Worm (Caenorhabditis elegans): ENCODE data around the gene srh-290.

Gene srh-290

ce11 chrV:17790191-17790590, at the start of gene srh-290:
srh-290 (plus strand) TSS chrV:17790491.
- TF ChIP-seq nhr-23 (tag; optimal IDR thresholded peaks at IDR 0.05) (no peak), ZK546.5 (tag; optimal IDR thresholded peaks at IDR 0.05) (no peak), crh-2 (tag; optimal IDR thresholded peaks at IDR 0.05) (no peak), elt-1 (tag; optimal IDR thresholded peaks at IDR 0.05) (no peak), gmeb-1 (tag; optimal IDR thresholded peaks at IDR 0.05) (no peak), nhr-77 (tag; optimal IDR thresholded peaks at IDR 0.05) (no peak), nhr-25 (tag; optimal IDR thresholded peaks at IDR 0.05) (no peak), lin-13 (GFP tag; optimal IDR thresholded peaks at IDR 0.05) (no peak), elt-3 (tag; optimal IDR thresholded peaks at IDR 0.05) (no peak), lsy-2 (tag; optimal IDR thresholded peaks at IDR 0.05) (no peak), nhr-6 (tag; optimal IDR thresholded peaks at IDR 0.05) (no peak), unc-55 (GFP tag; optimal IDR thresholded peaks at IDR 0.05) (no peak), Y55F3AM.14 (GFP tag; optimal IDR thresholded peaks at IDR 0.05) (no peak), zag-1 (tag; optimal IDR thresholded peaks at IDR 0.05) (no peak), mab-5 (tag; optimal IDR thresholded peaks at IDR 0.05) (no peak), ztf-1 (GFP tag; conservative IDR thresholded peaks at IDR 0.05) (no peak), ama-1 (optimal IDR thresholded peaks at IDR 0.05) (no peak), unc-62 (GFP tag; optimal IDR thresholded peaks at IDR 0.05) (no peak)

ce11 chrV:17743802-17744201, 46.5 kb upstream of the srh-290 start:
- no peak for TF ChIP-seq aly-2 (tag; optimal IDR thresholded peaks at IDR 0.05)
- TF ChIP-seq lin-39 (tag; optimal IDR thresholded peaks at IDR 0.05): no peak
- no peak for TF ChIP-seq ceh-82 (tag; optimal IDR thresholded peaks at IDR 0.05)
- TF ChIP-seq lin-13 (GFP tag; optimal IDR thresholded peaks at IDR 0.05): no peak
- no peak for TF ChIP-seq fos-1 (tag; optimal IDR thresholded peaks at IDR 0.05)
- no peak for TF ChIP-seq snpc-4 (tag; optimal IDR thresholded peaks at IDR 0.05)
- no peak for TF ChIP-seq dmd-4 (tag; optimal IDR thresholded peaks at IDR 0.05)
- no peak for TF ChIP-seq nhr-10 (tag; optimal IDR thresholded peaks at IDR 0.05)
- TF ChIP-seq zag-1 (tag; optimal IDR thresholded peaks at IDR 0.05): no peak
- no peak for TF ChIP-seq sem-4 (tag; optimal IDR thresholded peaks at IDR 0.05)
- no peak for TF ChIP-seq F13H6.1 (tag; optimal IDR thresholded peaks at IDR 0.05)

- TF ChIP-seq gmeb-1 (tag; optimal IDR thresholded peaks at IDR 0.05) (no peak), elt-1 (tag; optimal IDR thresholded peaks at IDR 0.05) (no peak), egl-27 (tag; optimal IDR thresholded peaks at IDR 0.05) (no peak), nhr-129 (tag; optimal IDR thresholded peaks at IDR 0.05) (no peak), ztf-1 (GFP tag; conservative IDR thresholded peaks at IDR 0.05) (no peak), nhr-11 (tag; optimal IDR thresholded peaks at IDR 0.05) (no peak), snpc-4 (tag; optimal IDR thresholded peaks at IDR 0.05) (no peak), sem-4 (tag; optimal IDR thresholded peaks at IDR 0.05) (no peak), blmp-1 (tag; optimal IDR thresholded peaks at IDR 0.05; ENCODE audit: insufficient read depth) (no peak), lin-11 (tag; optimal IDR thresholded peaks at IDR 0.05) (no peak), unc-55 (GFP tag; optimal IDR thresholded peaks at IDR 0.05) (no peak), aly-2 (tag; optimal IDR thresholded peaks at IDR 0.05) (no peak), elt-3 (tag; optimal IDR thresholded peaks at IDR 0.05) (no peak), R02D3.7 (tag; optimal IDR thresholded peaks at IDR 0.05) (no peak), ztf-11 (tag; optimal IDR thresholded peaks at IDR 0.05) (no peak)
Measured at ce11 chrV:17746959-17747358, 43.3 kb upstream of the srh-290 start, which contains the start of gene twk-36. twk-36 (minus strand) TSS chrV:17747059.

ce11 chrV:17749181-17749580, 41.1 kb upstream of the srh-290 start, which contains the start of gene R12G8.1:
R12G8.1 (minus strand) TSS chrV:17749243.
- TF ChIP-seq zag-1 (tag; optimal IDR thresholded peaks at IDR 0.05) (no peak), nhr-25 (tag; optimal IDR thresholded peaks at IDR 0.05) (no peak), unc-62 (GFP tag; optimal IDR thresholded peaks at IDR 0.05) (no peak), skn-1 (tag; optimal IDR thresholded peaks at IDR 0.05) (no peak), F13H6.1 (tag; optimal IDR thresholded peaks at IDR 0.05) (peak; percentile 33), sma-9 (GFP tag; optimal IDR thresholded peaks at IDR 0.05) (peak; percentile 45), sma-9 (tag; optimal IDR thresholded peaks at IDR 0.05) (no peak), blmp-1 (tag; optimal IDR thresholded peaks at IDR 0.05; ENCODE audit: insufficient read depth) (no peak), mdl-1 (tag; optimal IDR thresholded peaks at IDR 0.05) (peak in 1 of 2 experiments; percentile 5), aly-2 (tag; optimal IDR thresholded peaks at IDR 0.05) (no peak), alr-1 (tag; optimal IDR thresholded peaks at IDR 0.05) (no peak), sem-4 (tag; optimal IDR thresholded peaks at IDR 0.05) (peak; percentile 5), elt-1 (tag; optimal IDR thresholded peaks at IDR 0.05) (no peak), crh-2 (tag; optimal IDR thresholded peaks at IDR 0.05) (no peak), dmd-4 (tag; optimal IDR thresholded peaks at IDR 0.05) (no peak), ztf-1 (GFP tag; conservative IDR thresholded peaks at IDR 0.05) (no peak), lsy-2 (tag; optimal IDR thresholded peaks at IDR 0.05) (no peak), ztf-4 (tag; optimal IDR thresholded peaks at IDR 0.05) (no peak), peb-1 (tag; optimal IDR thresholded peaks at IDR 0.05) (no peak), ztf-11 (tag; optimal IDR thresholded peaks at IDR 0.05) (no peak), nhr-237 (tag; optimal IDR thresholded peaks at IDR 0.05) (no peak), mbf-1 (tag; optimal IDR thresholded peaks at IDR 0.05) (no peak), ceh-82 (tag; optimal IDR thresholded peaks at IDR 0.05) (no peak), C34F6.9 (tag; optimal IDR thresholded peaks at IDR 0.05) (no peak), nhr-23 (tag; optimal IDR thresholded peaks at IDR 0.05) (no peak), R02D3.7 (tag; optimal IDR thresholded peaks at IDR 0.05) (no peak)

Measured in whole organism, L2 larva.